Worm (Caenorhabditis elegans): Measurements from ENCODE around the gene igcm-4.

igcm-4 gene

ce11 chrX:2050212-2050611 is 4.1 kb upstream of the igcm-4 start:
- TF ChIP-seq snu-23 (GFP tag; optimal IDR thresholded peaks at IDR 0.05) (no peak), ceh-63 (GFP tag; optimal IDR thresholded peaks at IDR 0.05) (peak; percentile 42)

- TF ChIP-seq unc-62 (GFP tag; optimal IDR thresholded peaks at IDR 0.05): no peak
- TF ChIP-seq lin-14 (GFP tag; optimal IDR thresholded peaks at IDR 0.05): peak; percentile 12
- peak; percentile 21 for TF ChIP-seq ceh-8 (GFP tag; optimal IDR thresholded peaks at IDR 0.05)
- TF ChIP-seq fkh-10 (GFP tag; optimal IDR thresholded peaks at IDR 0.05): peak; percentile 43
Measured at ce11 chrX:2048865-2049405, 2.8 kb upstream of the igcm-4 start.

ce11 chrX:2047208-2047946 is 1.2 kb upstream of the igcm-4 start:
- TF ChIP-seq snu-23 (GFP tag; optimal IDR thresholded peaks at IDR 0.05): no peak
- TF ChIP-seq ceh-8 (GFP tag; optimal IDR thresholded peaks at IDR 0.05): no peak
- no peak for TF ChIP-seq aly-2 (tag; optimal IDR thresholded peaks at IDR 0.05)
- TF ChIP-seq nhr-11 (tag; optimal IDR thresholded peaks at IDR 0.05): no peak
- no peak for TF ChIP-seq nhr-77 (tag; optimal IDR thresholded peaks at IDR 0.05)

ce11 chrX:2045603-2046002 is 557 bp downstream of the igcm-4 start:
- TF ChIP-seq ztf-11 (tag; optimal IDR thresholded peaks at IDR 0.05) (no peak), sup-37 (GFP tag; optimal IDR thresholded peaks at IDR 0.05) (no peak), ceh-90 (tag; optimal IDR thresholded peaks at IDR 0.05) (no peak), hlh-4 (tag; optimal IDR thresholded peaks at IDR 0.05) (no peak), nhr-47 (tag; optimal IDR thresholded peaks at IDR 0.05) (no peak), mef-2 (tag; optimal IDR thresholded peaks at IDR 0.05) (no peak), vab-15 (tag; optimal IDR thresholded peaks at IDR 0.05) (no peak), blmp-1 (tag; optimal IDR thresholded peaks at IDR 0.05) (no peak), nhr-76 (tag; optimal IDR thresholded peaks at IDR 0.05) (no peak), jun-1 (tag; optimal IDR thresholded peaks at IDR 0.05) (no peak), snu-23 (GFP tag; optimal IDR thresholded peaks at IDR 0.05) (no peak), nhr-237 (tag; optimal IDR thresholded peaks at IDR 0.05) (no peak), hlh-17 (GFP tag; optimal IDR thresholded peaks at IDR 0.05; ENCODE audit: borderline replicate concordance) (no peak), unc-98 (GFP tag; IDR thresholded peaks at IDR 0.05) (no peak), lin-15B (tag; optimal IDR thresholded peaks at IDR 0.05) (no peak), nhr-20 (tag; optimal IDR thresholded peaks at IDR 0.05) (no peak), zip-4 (GFP tag; optimal IDR thresholded peaks at IDR 0.05) (no peak), nhr-77 (tag; optimal IDR thresholded peaks at IDR 0.05) (no peak), pag-3 (tag; optimal IDR thresholded peaks at IDR 0.05; ENCODE audit: borderline replicate concordance, insufficient read depth) (no peak), F16B12.6 (tag; optimal IDR thresholded peaks at IDR 0.05) (no peak)

ce11 chrX:2044541-2045168 is 1.5 kb downstream of the igcm-4 start:
- TF ChIP-seq ztf-11 (tag; optimal IDR thresholded peaks at IDR 0.05): no peak
- no peak for TF ChIP-seq lin-15B (tag; optimal IDR thresholded peaks at IDR 0.05)
- no peak for TF ChIP-seq jun-1 (tag; optimal IDR thresholded peaks at IDR 0.05)
- peak; percentile 37 for TF ChIP-seq ceh-8 (GFP tag; optimal IDR thresholded peaks at IDR 0.05)

ce11 chrX:2043224-2043623 is 2.9 kb downstream of the igcm-4 start:
- TF ChIP-seq lin-15B (tag; optimal IDR thresholded peaks at IDR 0.05) (no peak), nhr-19 (GFP tag; conservative IDR thresholded peaks at IDR 0.05) (peak; percentile 32; the same call in 1 of the 2 replicates), tbx-2 (tag; optimal IDR thresholded peaks at IDR 0.05) (peak; percentile 6), irx-1 (tag; optimal IDR thresholded peaks at IDR 0.05) (no peak), nhr-71 (tag; optimal IDR thresholded peaks at IDR 0.05) (peak; percentile 13)
